Fruit fly (Drosophila melanogaster) whole organism, embryonic: ENCODE results near the gene GABA-B-R2.

Experiments used
- CG10431 ChIP-seq: fragments of 200-800 bp; sonication (Bioruptor generic); optimal IDR thresholded peaks from 3 replicates; lab custom pipeline; 2018; ENCODE audit warnings: missing biosample characterization, mild to moderate bottlenecking, missing genetic modification characterization
- CG12219 ChIP-seq: fragments of 200-800 bp; sonication (Bioruptor generic); optimal IDR thresholded peaks from 3 replicates; lab custom pipeline; 2018; ENCODE audit warnings: missing biosample characterization, mild to moderate bottlenecking, missing genetic modification characterization
- Mes4 ChIP-seq: fragments of 200-800 bp; sonication (Bioruptor generic); optimal IDR thresholded peaks from 2 replicates; lab custom pipeline; 2016; ENCODE audit warnings: missing biosample characterization, missing genetic modification characterization
- cad ChIP-seq: fragments of >200 bp; optimal IDR thresholded peaks from 2 replicates; lab custom pipeline; 2017; ENCODE audit warnings: missing biosample characterization, missing genetic modification characterization
- ems ChIP-seq: fragments of 200-800 bp; sonication (Bioruptor generic); optimal IDR thresholded peaks from 3 replicates; lab custom pipeline; 2016; ENCODE audit warnings: missing biosample characterization, missing genetic modification characterization
- fru ChIP-seq: fragments of >200 bp; optimal IDR thresholded peaks from 2 replicates; lab custom pipeline; 2017
- twi ChIP-seq: fragments of 200-800 bp; optimal IDR thresholded peaks from 2 replicates; lab custom pipeline; 2019; ENCODE audit warnings: missing biosample characterization, mild to moderate bottlenecking, missing genetic modification characterization, moderate library complexity

- TF ChIP-seq ems (GFP tag; lab: Kevin White, UChicago) (no peak), CG10431 (GFP tag; lab: Kevin White, UChicago) (no peak), twi (tag; lab: Kevin White, UChicago) (no peak), CG12219 (GFP tag; lab: Kevin White, UChicago) (no peak), cad (GFP tag; lab: Kevin White, UChicago) (no peak), fru (lab: Kevin White, UChicago) (no peak), Mes4 (GFP tag; lab: Kevin White, UChicago) (no peak)
Measured at dm6 chr3R:21758145-21758856, 17.3 kb downstream of the GABA-B-R2 start, which contains the start of gene CG42335.
